Fruit fly (Drosophila melanogaster) whole organism, embryonic: ENCODE results near the gene CG32813.

ENCODE experiments used
- CG10274 ChIP-seq: fragments of 200-800 bp; sonication (Bioruptor generic); optimal IDR thresholded peaks from 3 replicates; lab custom pipeline; 2017; ENCODE audit warnings: missing biosample characterization, mild to moderate bottlenecking, missing genetic modification characterization
- CG11504 ChIP-seq: fragments of 200-800 bp; sonication (Bioruptor generic); optimal IDR thresholded peaks from 3 replicates; lab custom pipeline; 2019; ENCODE audit warnings: missing biosample characterization, mild to moderate bottlenecking, missing genetic modification characterization, moderate library complexity
- CG11560 ChIP-seq: fragments of 200-800 bp; sonication (Bioruptor generic); IDR thresholded peaks from 3 replicates; pipeline ENCODE4 v1.3.6; 2022; ENCODE audit warnings: missing biosample characterization, missing genetic modification characterization
- CG12391 ChIP-seq: fragments of 200-800 bp; sonication (Bioruptor generic); optimal IDR thresholded peaks from 3 replicates; lab custom pipeline; 2018; ENCODE audit warnings: missing biosample characterization, mild to moderate bottlenecking, missing genetic modification characterization, moderate library complexity
- CG12659 ChIP-seq: fragments of 200-800 bp; sonication (Bioruptor generic); optimal IDR thresholded peaks from 3 replicates; lab custom pipeline; 2017; ENCODE audit warnings: mild to moderate bottlenecking, missing biosample characterization, missing genetic modification reagents, missing genetic modification characterization
- CG16813 ChIP-seq: fragments of 200-800 bp; sonication (Bioruptor generic); IDR thresholded peaks from 3 replicates; pipeline ENCODE4 v1.3.6; 2022; ENCODE audit warnings: missing biosample characterization, missing genetic modification characterization; ENCODE audit not compliant: partially characterized antibody
- CG17186 ChIP-seq: fragments of 200-800 bp; sonication (Bioruptor generic); optimal IDR thresholded peaks from 3 replicates; lab custom pipeline; 2017; ENCODE audit warnings: missing biosample characterization, missing genetic modification reagents, missing genetic modification characterization
- CG18599 ChIP-seq: fragments of 200-800 bp; sonication (Bioruptor generic); optimal IDR thresholded peaks from 3 replicates; lab custom pipeline; 2017; ENCODE audit warnings: missing biosample characterization, missing genetic modification characterization, mild to moderate bottlenecking, moderate library complexity, missing genetic modification reagents
- CG18619 ChIP-seq: fragments of 200-800 bp; sonication (Bioruptor generic); optimal IDR thresholded peaks from 3 replicates; lab custom pipeline; 2017; ENCODE audit warnings: missing biosample characterization, mild to moderate bottlenecking, missing genetic modification characterization
- CG18764 ChIP-seq: fragments of 200-800 bp; sonication (Bioruptor generic); optimal IDR thresholded peaks from 3 replicates; lab custom pipeline; 2016; ENCODE audit warnings: missing biosample characterization, missing genetic modification characterization
- CG30431 ChIP-seq: fragments of 200-800 bp; sonication (Bioruptor generic); optimal IDR thresholded peaks from 2 replicates; lab custom pipeline; 2017; ENCODE audit warnings: missing biosample characterization, missing genetic modification characterization
- CG32772 ChIP-seq: fragments of 200-800 bp; sonication (Bioruptor generic); IDR thresholded peaks from 2 replicates; pipeline ENCODE4 v1.3.6; 2022; ENCODE audit warnings: missing biosample characterization, missing genetic modification characterization
- CG3847 ChIP-seq: fragments of 200-800 bp; sonication (Bioruptor generic); IDR thresholded peaks from 2 replicates; pipeline ENCODE4 v1.3.6; 2022; ENCODE audit warnings: missing biosample characterization, missing genetic modification characterization
- CG4282 ChIP-seq: fragments of 200-800 bp; sonication (Bioruptor generic); optimal IDR thresholded peaks from 2 replicates; lab custom pipeline; 2016; ENCODE audit warnings: missing biosample characterization, missing genetic modification characterization
- CG4424 ChIP-seq: fragments of 200-800 bp; sonication (Bioruptor generic); optimal IDR thresholded peaks from 3 replicates; lab custom pipeline; 2016; ENCODE audit warnings: missing biosample characterization, missing genetic modification characterization
- CG4617 ChIP-seq: fragments of 200-800 bp; sonication (Bioruptor generic); optimal IDR thresholded peaks from 3 replicates; lab custom pipeline; 2016; ENCODE audit warnings: missing biosample characterization, missing genetic modification characterization, borderline replicate concordance
- CG6791 ChIP-seq: fragments of 200-800 bp; sonication (Bioruptor generic); IDR thresholded peaks from 3 replicates; pipeline ENCODE4 v1.3.6; 2022; ENCODE audit warnings: missing biosample characterization, missing genetic modification characterization; ENCODE audit not compliant: partially characterized antibody
- CG7357 ChIP-seq: fragments of 200-800 bp; sonication (Bioruptor generic); IDR thresholded peaks from 3 replicates; pipeline ENCODE4 v1.3.6; 2022; ENCODE audit warnings: missing biosample characterization, missing genetic modification characterization
- CG7372 ChIP-seq: fragments of 200-800 bp; sonication (Bioruptor generic); IDR thresholded peaks from 2 replicates; pipeline ENCODE4 v1.3.6; 2022; ENCODE audit warnings: missing biosample characterization, missing genetic modification characterization
- CG7839 ChIP-seq: fragments of 200-800 bp; sonication (Bioruptor generic); optimal IDR thresholded peaks from 3 replicates; lab custom pipeline; 2018; ENCODE audit warnings: missing biosample characterization, mild to moderate bottlenecking, missing genetic modification characterization, moderate library complexity
- CG8290 ChIP-seq, 3 experiments: fragments of 200-800 bp; sonication (Bioruptor generic); optimal IDR thresholded peaks; 2 replicates each; lab custom pipeline; 2016 to 2019; ENCODE audit warnings: missing biosample characterization in 3 of 3, missing genetic modification characterization in 3 of 3, mild to moderate bottlenecking in 2 of 3, moderate library complexity in 1 of 3
- CG8924 ChIP-seq: fragments of 200-800 bp; optimal IDR thresholded peaks from 3 replicates; lab custom pipeline; 2019; ENCODE audit warnings: missing biosample characterization, mild to moderate bottlenecking, missing genetic modification characterization, moderate library complexity
- Fer2 ChIP-seq: fragments of 200-800 bp; sonication (Bioruptor generic); optimal IDR thresholded peaks from 2 replicates; lab custom pipeline; 2018; ENCODE audit warnings: missing biosample characterization, mild to moderate bottlenecking, missing genetic modification characterization, moderate library complexity
- HLH3B ChIP-seq: fragments of 200-800 bp; sonication (Bioruptor generic); IDR thresholded peaks from 2 replicates; pipeline ENCODE4 v1.3.6; 2022; ENCODE audit warnings: missing biosample characterization, missing genetic modification characterization
- Hr3 ChIP-seq: fragments of 200-800 bp; sonication (Bioruptor generic); optimal IDR thresholded peaks from 3 replicates; lab custom pipeline; 2016; ENCODE audit warnings: missing biosample characterization, missing genetic modification characterization
- Lhr ChIP-seq: fragments of 200-800 bp; sonication (Bioruptor generic); optimal IDR thresholded peaks from 3 replicates; lab custom pipeline; 2017; ENCODE audit warnings: mild to moderate bottlenecking, missing biosample characterization, missing genetic modification reagents, missing genetic modification characterization
- Lpt ChIP-seq: fragments of >200 bp; optimal IDR thresholded peaks from 2 replicates; lab custom pipeline; 2018; ENCODE audit warnings: missing biosample characterization, missing genetic modification characterization
- Nf-YA ChIP-seq: fragments of 200-800 bp; sonication (Bioruptor generic); IDR thresholded peaks from 2 replicates; pipeline ENCODE4 v1.3.6; 2022; ENCODE audit warnings: missing biosample characterization, missing genetic modification characterization
- NfI ChIP-seq: fragments of 200-800 bp; sonication (Bioruptor generic); optimal IDR thresholded peaks from 3 replicates; lab custom pipeline; 2018; ENCODE audit warnings: missing biosample characterization, mild to moderate bottlenecking, missing genetic modification characterization, moderate library complexity
- Optix ChIP-seq: fragments of 200-800 bp; sonication (Bioruptor generic); IDR thresholded peaks from 3 replicates; pipeline ENCODE4 v1.3.6; 2022; ENCODE audit warnings: missing biosample characterization, missing genetic modification characterization
- Ssrp ChIP-seq: fragments of 200-800 bp; sonication (Bioruptor generic); optimal IDR thresholded peaks from 2 replicates; lab custom pipeline; 2018; ENCODE audit warnings: missing biosample characterization, mild to moderate bottlenecking, missing genetic modification characterization, moderate library complexity
- Usf ChIP-seq: fragments of 200-800 bp; sonication (Bioruptor generic); optimal IDR thresholded peaks from 2 replicates; lab custom pipeline; 2017; ENCODE audit warnings: missing genotype, missing biosample characterization, missing genetic modification characterization
- bbx ChIP-seq: fragments of 200-800 bp; sonication (Bioruptor generic); IDR thresholded peaks from 2 replicates; pipeline ENCODE4 v1.3.6; 2022; ENCODE audit warnings: missing biosample characterization, missing genetic modification characterization; ENCODE audit not compliant: partially characterized antibody
- crp ChIP-seq, 2 experiments: fragments of 200-800 bp; sonication (Bioruptor generic); optimal IDR thresholded peaks; 2 replicates in 1 of 2; 3 replicates in 1 of 2; lab custom pipeline; 2017; ENCODE audit warnings: missing biosample characterization in 2 of 2, missing genetic modification characterization in 2 of 2, mild to moderate bottlenecking in 1 of 2, moderate library complexity in 1 of 2
- emc ChIP-seq: fragments of 200-800 bp; sonication (Bioruptor generic); optimal IDR thresholded peaks from 2 replicates; lab custom pipeline; 2016; ENCODE audit warnings: missing biosample characterization, missing genetic modification characterization
- en ChIP-seq: fragments of 200-800 bp; sonication (Bioruptor generic); optimal IDR thresholded peaks from 2 replicates; lab custom pipeline; 2016; ENCODE audit warnings: missing biosample characterization, missing genetic modification characterization
- fu2 ChIP-seq: fragments of 200-800 bp; sonication (Bioruptor generic); optimal IDR thresholded peaks from 2 replicates; lab custom pipeline; 2016; ENCODE audit warnings: missing biosample characterization, missing genetic modification characterization
- hb ChIP-seq: fragments of 200-800 bp; sonication (Bioruptor generic); IDR thresholded peaks from 3 replicates; pipeline ENCODE4 v1.3.6; 2022; ENCODE audit warnings: missing biosample characterization, missing genetic modification characterization; ENCODE audit not compliant: partially characterized antibody
- insv ChIP-seq, 2 experiments: fragments of 200-800 bp; sonication (Bioruptor generic); optimal IDR thresholded peaks; 3 replicates each; lab custom pipeline; 2016 to 2018; ENCODE audit warnings: missing biosample characterization in 2 of 2, missing genetic modification characterization in 2 of 2
- jigr1 ChIP-seq: fragments of 200-800 bp; sonication (Bioruptor generic); IDR thresholded peaks from 3 replicates; pipeline ENCODE4 v1.3.6; 2022; ENCODE audit warnings: missing biosample characterization, missing genetic modification characterization
- mam ChIP-seq: fragments of 200-800 bp; sonication (Bioruptor generic); optimal IDR thresholded peaks from 3 replicates; lab custom pipeline; 2016; ENCODE audit warnings: missing biosample characterization, missing genetic modification characterization
- pb ChIP-seq: fragments of 200-800 bp; sonication (Bioruptor generic); optimal IDR thresholded peaks from 3 replicates; lab custom pipeline; 2016; ENCODE audit warnings: missing biosample characterization, missing genetic modification characterization
- sens ChIP-seq: fragments of 200-800 bp; sonication (Bioruptor generic); peaks from one replicate; lab custom pipeline; 2016; ENCODE audit warnings: missing biosample characterization, missing genetic modification characterization
- ssp ChIP-seq: fragments of 200-800 bp; sonication (Bioruptor generic); IDR thresholded peaks from 2 replicates; pipeline ENCODE4 v1.3.6; 2022; ENCODE audit warnings: missing biosample characterization, missing genetic modification characterization
- tna ChIP-seq: fragments of 200-800 bp; sonication (Bioruptor generic); IDR thresholded peaks from 2 replicates; pipeline ENCODE4 v1.3.6; 2022; ENCODE audit warnings: missing biosample characterization, missing genetic modification characterization; ENCODE audit not compliant: partially characterized antibody
- usp ChIP-seq: fragments of >200 bp; optimal IDR thresholded peaks from 2 replicates; lab custom pipeline; 2017; ENCODE audit warnings: missing biosample characterization, missing genetic modification characterization
- vfl ChIP-seq: fragments of 200-800 bp; sonication (Bioruptor generic); optimal IDR thresholded peaks from 2 replicates; lab custom pipeline; 2016; ENCODE audit warnings: missing biosample characterization, missing genetic modification characterization
- wdn ChIP-seq: fragments of 200-800 bp; sonication (Bioruptor generic); IDR thresholded peaks from 2 replicates; pipeline ENCODE4 v1.3.6; 2022; ENCODE audit warnings: missing biosample characterization, missing genetic modification characterization
- zf30C ChIP-seq: fragments of 200-800 bp; sonication (Bioruptor generic); optimal IDR thresholded peaks from 3 replicates; lab custom pipeline; 2018; ENCODE audit warnings: missing biosample characterization, mild to moderate bottlenecking, missing genetic modification characterization

CG32813 gene

DNA sequence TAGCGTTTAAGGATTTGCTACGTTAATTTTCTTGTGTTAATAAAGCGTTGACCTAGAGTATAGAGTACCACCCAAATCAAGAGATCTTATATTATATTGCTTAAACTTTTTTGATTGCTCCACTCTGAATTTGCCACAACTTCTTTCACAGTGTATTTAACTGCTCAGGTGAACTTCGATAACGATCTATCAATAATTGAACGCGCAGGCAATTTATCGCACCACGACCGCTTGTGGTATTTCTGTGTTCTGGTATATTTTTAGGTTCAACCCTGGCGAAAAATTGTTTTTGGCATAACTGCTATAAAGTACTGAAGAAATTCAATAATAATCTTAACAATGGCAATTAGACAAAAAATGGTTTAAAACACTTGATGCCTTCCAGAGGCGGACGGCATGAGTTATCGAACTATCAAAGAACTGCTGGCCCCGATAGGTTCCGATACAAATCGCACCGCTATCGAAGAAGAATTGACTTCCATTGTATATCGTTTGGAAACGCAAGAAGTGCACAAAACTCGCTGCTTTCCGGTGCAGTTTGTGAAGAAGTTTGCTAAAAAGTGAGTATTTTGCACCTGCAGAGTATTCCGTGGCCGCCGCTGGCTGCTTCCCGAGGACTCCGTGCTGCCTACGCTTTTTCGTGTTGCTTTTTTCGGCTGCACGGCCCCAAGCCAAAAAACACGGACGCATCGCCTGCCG is 10.5 kb upstream of the CG32813 start, which contains the start of gene ssx (continued):
- TF ChIP-seq CG18619 (GFP tag; lab: Kevin White, UChicago): no peak
- TF ChIP-seq en: peak; percentile 32
- peak; percentile 39 for TF ChIP-seq CG7839 (tag; lab: Kevin White, UChicago)
- no peak for TF ChIP-seq pb (GFP tag; lab: Kevin White, UChicago)
- TF ChIP-seq fu2 (GFP tag; lab: Kevin White, UChicago): no peak
- TF ChIP-seq CG32772 (GFP tag; lab: Robert Waterston, UW): no peak
- no peak for TF ChIP-seq insv (GFP tag; optimal IDR thresholded peaks at IDR 0.05; lab: Kevin White, UChicago)
- peak; percentile 26 for TF ChIP-seq CG4617
- TF ChIP-seq usp (GFP tag; lab: Kevin White, UChicago): no peak
- TF ChIP-seq NfI (GFP tag; lab: Kevin White, UChicago): peak; percentile 14
- TF ChIP-seq CG11560 (tag; lab: Robert Waterston, UW): no peak
- TF ChIP-seq CG10274: no peak
- peak; percentile 42 for TF ChIP-seq mam (GFP tag; lab: Kevin White, UChicago)
- TF ChIP-seq wdn (GFP tag; lab: Robert Waterston, UW): peak; percentile 44; the same call in 1 of the 2 replicates
- TF ChIP-seq Optix (GFP tag; lab: Robert Waterston, UW): no peak
- TF ChIP-seq HLH3B (GFP tag; lab: Robert Waterston, UW): peak; percentile 34; the same call in 1 of the 2 replicates
- TF ChIP-seq Lpt (GFP tag; lab: Kevin White, UChicago): no peak
- TF ChIP-seq Fer2 (tag; lab: Kevin White, UChicago): no peak
- TF ChIP-seq hb (GFP tag; lab: Robert Waterston, UW): peak; percentile 89
- no peak for TF ChIP-seq CG18599 (GFP tag; lab: Kevin White, UChicago)
- TF ChIP-seq tna (GFP tag; lab: Robert Waterston, UW): peak; percentile 88; the same call in 1 of the 2 replicates
- no peak for TF ChIP-seq emc
- no peak for TF ChIP-seq CG7372 (GFP tag; lab: Robert Waterston, UW)
- TF ChIP-seq CG30431 (GFP tag; lab: Kevin White, UChicago): no peak
- peak; percentile 70 for TF ChIP-seq CG17186 (GFP tag; lab: Kevin White, UChicago)
- peak; percentile 24 for TF ChIP-seq CG18764 (GFP tag; lab: Kevin White, UChicago)
- peak; percentile 36 for TF ChIP-seq CG8290 (GFP tag; optimal IDR thresholded peaks at IDR 0.05; lab: Kevin White, UChicago)
- TF ChIP-seq CG8290 (tag; optimal IDR thresholded peaks at IDR 0.05; lab: Kevin White, UChicago): peak in 1 of 2 experiments; percentile 62
- TF ChIP-seq jigr1 (GFP tag; lab: Robert Waterston, UW): no peak
- peak; percentile 70 for TF ChIP-seq sens (GFP tag; lab: Kevin White, UChicago)
- TF ChIP-seq Hr3 (GFP tag; lab: Kevin White, UChicago): peak; percentile 22
- peak; percentile 85 for TF ChIP-seq CG6791 (GFP tag; lab: Robert Waterston, UW)
- peak; percentile 85 for TF ChIP-seq CG16813 (GFP tag; lab: Robert Waterston, UW)
- no peak for TF ChIP-seq Nf-YA (GFP tag; lab: Robert Waterston, UW)
- TF ChIP-seq Ssrp (tag; lab: Kevin White, UChicago): peak; percentile 12
- no peak for TF ChIP-seq Usf (GFP tag; lab: Kevin White, UChicago)
- peak; percentile 51 for TF ChIP-seq CG4424 (GFP tag; lab: Kevin White, UChicago)
- no peak for TF ChIP-seq CG8924 (tag; lab: Kevin White, UChicago)
- TF ChIP-seq zf30C (GFP tag; lab: Kevin White, UChicago): peak; percentile 94
- TF ChIP-seq ssp: no peak
- peak; percentile 50 for TF ChIP-seq CG12391
- TF ChIP-seq CG4282 (GFP tag; lab: Kevin White, UChicago): peak; percentile 2
- no peak for TF ChIP-seq CG7357
- peak in 1 of 2 experiments; percentile 22 for TF ChIP-seq crp (GFP tag; optimal IDR thresholded peaks at IDR 0.05; lab: Kevin White, UChicago)
- peak; percentile 70 for TF ChIP-seq CG12659 (GFP tag; lab: Kevin White, UChicago)
- TF ChIP-seq Lhr (GFP tag; lab: Kevin White, UChicago): peak; percentile 15
- TF ChIP-seq CG11504 (tag; lab: Kevin White, UChicago): no peak
- TF ChIP-seq CG3847 (GFP tag; lab: Robert Waterston, UW): no peak
- TF ChIP-seq vfl (GFP tag; lab: Kevin White, UChicago): no peak
- peak; percentile 79 for TF ChIP-seq bbx
